Worm (Caenorhabditis elegans): ENCODE measurements around the gene Y55F3AM.5.

The Y55F3AM.5 gene

ce11 chrIV:991647-992400 is 7.2 kb upstream of the Y55F3AM.5 start, which contains the start of gene lep-2:
Gene lep-2 (plus strand): TSS chrIV:992283.
- TF ChIP-seq mcd-1 (GFP tag; IDR thresholded peaks at IDR 0.05) (peak; percentile 96), efl-1 (GFP tag; optimal IDR thresholded peaks at IDR 0.05) (peak; percentile 64), F33H1.4 (GFP tag; IDR thresholded peaks at IDR 0.05) (peak; percentile 25; the same call in 1 of the 2 replicates), attf-3 (GFP tag; conservative IDR thresholded peaks at IDR 0.05) (peak; percentile 49; the same call in 1 of the 2 replicates), let-607 (tag; optimal IDR thresholded peaks at IDR 0.05) (no peak), F10E7.11 (tag; optimal IDR thresholded peaks at IDR 0.05) (no peak), ceh-27 (GFP tag; optimal IDR thresholded peaks at IDR 0.05) (no peak), D2030.7 (GFP tag; IDR thresholded peaks at IDR 0.05) (peak; percentile 35; the same call in 1 of the 2 replicates), hrde-1 (tag; optimal IDR thresholded peaks at IDR 0.05; ENCODE audit: borderline replicate concordance) (peak; percentile 64), lin-35 (GFP tag; optimal IDR thresholded peaks at IDR 0.05) (peak in 1 of 3 experiments; percentile 30), nfya-1 (tag; optimal IDR thresholded peaks at IDR 0.05; ENCODE audit: borderline replicate concordance, insufficient read depth) (no peak), bed-2 (GFP tag; IDR thresholded peaks at IDR 0.05) (no peak), F49E8.2 (tag; optimal IDR thresholded peaks at IDR 0.05; ENCODE audit: insufficient read depth) (peak; percentile 8), lin-54 (GFP tag; optimal IDR thresholded peaks at IDR 0.05) (peak; percentile 74), snpc-3.4 (tag; optimal IDR thresholded peaks at IDR 0.05) (peak; percentile 15), him-1 (tag; optimal IDR thresholded peaks at IDR 0.05) (peak; percentile 0), madf-6 (GFP tag; IDR thresholded peaks at IDR 0.05) (peak; percentile 15; the same call in 1 of the 2 replicates), dpl-1 (GFP tag; optimal IDR thresholded peaks at IDR 0.05) (peak; percentile 45)

- no peak for TF ChIP-seq lin-35 (GFP tag; optimal IDR thresholded peaks at IDR 0.05)
These were observed 661 bp downstream of the Y55F3AM.5 start for ce11 chrIV:999675-1000074.

ce11 chrIV:1000441-1000840 is 1.4 kb downstream of the Y55F3AM.5 start:
- TF ChIP-seq F10E7.11 (tag; optimal IDR thresholded peaks at IDR 0.05) (no peak), tlf-1 (GFP tag; optimal IDR thresholded peaks at IDR 0.05) (no peak), lsy-27 (tag; optimal IDR thresholded peaks at IDR 0.05; ENCODE audit: borderline replicate concordance, insufficient read depth) (no peak), F49E8.2 (tag; optimal IDR thresholded peaks at IDR 0.05; ENCODE audit: insufficient read depth) (no peak), B0019.2 (GFP tag; conservative IDR thresholded peaks at IDR 0.05) (no peak), aptf-2 (GFP tag; conservative IDR thresholded peaks at IDR 0.05) (no peak), hrde-1 (tag; optimal IDR thresholded peaks at IDR 0.05; ENCODE audit: borderline replicate concordance) (no peak)

- TF ChIP-seq rec-8 (tag; optimal IDR thresholded peaks at IDR 0.05) (no peak), sptf-2 (GFP tag; optimal IDR thresholded peaks at IDR 0.05) (no peak)
These were observed 6.7 kb downstream of the Y55F3AM.5 start, which contains the start of gene immp-2 for ce11 chrIV:1005761-1006160. Gene immp-2 (minus strand): TSS chrIV:1005861.

ce11 chrIV:1006662-1007061 is 7.6 kb downstream of the Y55F3AM.5 start:
- TF ChIP-seq dox-1 (GFP tag; IDR thresholded peaks at IDR 0.05) (no peak), F10E7.11 (tag; optimal IDR thresholded peaks at IDR 0.05) (no peak), pha-4 (tag; optimal IDR thresholded peaks at IDR 0.05) (no peak), lag-1 (GFP tag; IDR thresholded peaks at IDR 0.05) (no peak), hmg-20 (GFP tag; IDR thresholded peaks at IDR 0.05) (no peak), efl-1 (GFP tag; optimal IDR thresholded peaks at IDR 0.05) (no peak), gei-17 (GFP tag; optimal IDR thresholded peaks at IDR 0.05) (no peak), let-607 (tag; optimal IDR thresholded peaks at IDR 0.05) (no peak)

All from whole organism, young adult.